Fruit fly (Drosophila melanogaster): ENCODE measurements around the gene Cdk2.

- TF ChIP-seq Dll (optimal IDR thresholded peaks at IDR 0.05), result no peak
- no peak for TF ChIP-seq EcR (GFP tag; optimal IDR thresholded peaks at IDR 0.05)
- no peak for TF ChIP-seq psq (optimal IDR thresholded peaks at IDR 0.05)
These were observed 38.7 kb downstream of the Cdk2 start for dm6 chr3R:20774125-20774524.
